Fruit fly (Drosophila melanogaster): Measurements from ENCODE around the gene dos.

The dos gene

dm6 chr3L:2584119-2584805, 5.0 kb upstream of the dos start (continued):
- peak in 1 of 2 experiments; percentile 19 for TF ChIP-seq Trl (optimal IDR thresholded peaks at IDR 0.05)
- TF ChIP-seq Trl (GFP tag; optimal IDR thresholded peaks at IDR 0.05) = peak; percentile 50
- TF ChIP-seq Eip74EF (GFP tag; optimal IDR thresholded peaks at IDR 0.05) = peak in 1 of 2 experiments; percentile 84
- peak; percentile 72 for TF ChIP-seq sisA (GFP tag; IDR thresholded peaks at IDR 0.05)
- peak; percentile 57; the same call in 2 of the 3 replicates for TF ChIP-seq jigr1 (GFP tag; IDR thresholded peaks at IDR 0.05)
- TF ChIP-seq nerfin-2 (GFP tag; IDR thresholded peaks at IDR 0.05; ENCODE audit: partially characterized antibody) = no peak
- TF ChIP-seq gro (GFP tag; optimal IDR thresholded peaks at IDR 0.05) = peak; percentile 84
- TF ChIP-seq Bteb2 (GFP tag; optimal IDR thresholded peaks at IDR 0.05) = peak; percentile 63
- peak; percentile 83 for TF ChIP-seq CG10147 (GFP tag; optimal IDR thresholded peaks at IDR 0.05)
- no peak for TF ChIP-seq Elba2 (GFP tag; optimal IDR thresholded peaks at IDR 0.05)
- TF ChIP-seq bcd (GFP tag; optimal IDR thresholded peaks at IDR 0.05) = peak; percentile 84
- TF ChIP-seq Nf-YB (GFP tag; optimal IDR thresholded peaks at IDR 0.05) = peak; percentile 69
- no peak for TF ChIP-seq CG10321 (GFP tag; IDR thresholded peaks at IDR 0.05)
- TF ChIP-seq unc-4 (GFP tag; IDR thresholded peaks at IDR 0.05; ENCODE audit: partially characterized antibody) = peak; percentile 30
- peak; percentile 83 for TF ChIP-seq CG17359 (tag; optimal IDR thresholded peaks at IDR 0.05)
- peak; percentile 76 for TF ChIP-seq Hr3 (GFP tag; optimal IDR thresholded peaks at IDR 0.05)
- TF ChIP-seq B-H2 (GFP tag; optimal IDR thresholded peaks at IDR 0.05) = no peak
- peak; percentile 98 for TF ChIP-seq CG17361 (GFP tag; IDR thresholded peaks at IDR 0.05)
- no peak for TF ChIP-seq Doc2 (GFP tag; IDR thresholded peaks at IDR 0.05)
- TF ChIP-seq seq (GFP tag; IDR thresholded peaks at IDR 0.05) = peak; percentile 82
- peak; percentile 13; the same call in 1 of the 2 replicates for TF ChIP-seq sim (GFP tag; IDR thresholded peaks at IDR 0.05)
- TF ChIP-seq zfh1 (GFP tag; IDR thresholded peaks at IDR 0.05) = peak; percentile 62; the same call in 2 of the 3 replicates
- TF ChIP-seq ken (GFP tag; IDR thresholded peaks at IDR 0.05) = 0 out of 3 replicates have a peak, but pooled peaks have one; percentile 3
- peak; percentile 68 for TF ChIP-seq Atf-2 (GFP tag; optimal IDR thresholded peaks at IDR 0.05)
- peak; percentile 77 for TF ChIP-seq chn (GFP tag; optimal IDR thresholded peaks at IDR 0.05)
- peak; percentile 53 for TF ChIP-seq twi (tag; optimal IDR thresholded peaks at IDR 0.05)
- peak; percentile 65 for TF ChIP-seq CG16815 (GFP tag; optimal IDR thresholded peaks at IDR 0.05)
- peak; percentile 43 for TF ChIP-seq nom (GFP tag; optimal IDR thresholded peaks at IDR 0.05)
- peak; percentile 86 for TF ChIP-seq ATbp (GFP tag; optimal IDR thresholded peaks at IDR 0.05)
- peak; percentile 67 for TF ChIP-seq Dek (tag; optimal IDR thresholded peaks at IDR 0.05)
- no peak; the same call in none of the 2 replicates for TF ChIP-seq gsb (GFP tag; IDR thresholded peaks at IDR 0.05)
- peak; percentile 92 for TF ChIP-seq Sox100B (GFP tag; optimal IDR thresholded peaks at IDR 0.05)
- 0 out of 2 replicates have a peak, but pooled peaks have one; percentile 30 for TF ChIP-seq ro (GFP tag; IDR thresholded peaks at IDR 0.05)
- TF ChIP-seq sr (GFP tag; IDR thresholded peaks at IDR 0.05) = peak; percentile 44; the same call in 2 of the 3 replicates
- TF ChIP-seq CG8388 (GFP tag; optimal IDR thresholded peaks at IDR 0.05) = peak; percentile 74
- TF ChIP-seq dan (GFP tag; IDR thresholded peaks at IDR 0.05) = no peak
- TF ChIP-seq cwo (GFP tag; optimal IDR thresholded peaks at IDR 0.05) = peak; percentile 72
- no peak for TF ChIP-seq trh (GFP tag; optimal IDR thresholded peaks at IDR 0.05)
- peak; percentile 81 for TF ChIP-seq row (GFP tag; IDR thresholded peaks at IDR 0.05)
- peak; percentile 64 for TF ChIP-seq CG4820 (GFP tag; optimal IDR thresholded peaks at IDR 0.05)
- peak; percentile 47 for TF ChIP-seq sob (GFP tag; IDR thresholded peaks at IDR 0.05)
- TF ChIP-seq CG14014 (GFP tag; IDR thresholded peaks at IDR 0.05) = no peak; the same call in none of the 2 replicates
- TF ChIP-seq zfh2 (GFP tag; optimal IDR thresholded peaks at IDR 0.05) = peak; percentile 34
- peak; percentile 62 for TF ChIP-seq tup (GFP tag; optimal IDR thresholded peaks at IDR 0.05)
- TF ChIP-seq hkb (optimal IDR thresholded peaks at IDR 0.05) = no peak
- TF ChIP-seq hkb (GFP tag; IDR thresholded peaks at IDR 0.05) = peak; percentile 82
- TF ChIP-seq CG4424 (GFP tag; optimal IDR thresholded peaks at IDR 0.05) = peak; percentile 75
- TF ChIP-seq CG10209 (GFP tag; optimal IDR thresholded peaks at IDR 0.05) = peak; percentile 89
- TF ChIP-seq Spps (tag; optimal IDR thresholded peaks at IDR 0.05) = peak; percentile 40
- TF ChIP-seq CG8944 (GFP tag; optimal IDR thresholded peaks at IDR 0.05) = peak; percentile 75
